Worm (Caenorhabditis elegans) whole organism, L4/young adult: Measurements from ENCODE around the gene F56A8.5.
A peak's percentile ranks its signal among the peaks of the same experiment; 100 is the strongest.

Experiments
- W03F9.2 ChIP-seq: fragments of 150-350 bp; optimal IDR thresholded peaks from 2 replicates; lab custom pipeline; 2014; ENCODE audit warnings: missing biosample characterization, missing genetic modification characterization
- him-1 ChIP-seq: sonication (generic microtip); optimal IDR thresholded peaks from 2 replicates; lab custom pipeline; 2016; ENCODE audit warnings: missing genotype, missing genetic modification reagents, missing genetic modification characterization, missing compliant biosample characterization

ce11 chrIII:13275784-13276183, 10.1 kb downstream of the F56A8.5 start:
- TF ChIP-seq him-1 (tag; lab: Kevin White, UChicago), result peak; percentile 49
- no peak for TF ChIP-seq W03F9.2 (tag; lab: Kevin White, UChicago)
